Fruit fly (Drosophila melanogaster) whole organism, embryonic: ENCODE measurements around the gene CG11891.

Experiments
- Aef1 ChIP-seq: fragments of 200-800 bp; sonication (Bioruptor generic); IDR thresholded peaks from 3 replicates; pipeline ENCODE4 v1.3.6; 2022; ENCODE audit warnings: missing biosample characterization, missing genetic modification characterization
- Atf6 ChIP-seq: fragments of 200-800 bp; sonication (Bioruptor generic); IDR thresholded peaks from 2 replicates; pipeline ENCODE4 v1.3.6; 2022; ENCODE audit warnings: missing biosample characterization, missing genetic modification characterization
- C15 ChIP-seq: fragments of 200-800 bp; sonication (Bioruptor generic); IDR thresholded peaks from 3 replicates; pipeline ENCODE4 v1.3.6; 2022; ENCODE audit warnings: missing biosample characterization, missing genetic modification characterization
- CG11093 ChIP-seq: fragments of 200-800 bp; sonication (Bioruptor generic); IDR thresholded peaks from 3 replicates; pipeline ENCODE4 v1.3.6; 2022; ENCODE audit warnings: missing biosample characterization, missing genetic modification characterization
- CG12942 ChIP-seq: fragments of 200-800 bp; sonication (Bioruptor generic); optimal IDR thresholded peaks from 3 replicates; lab custom pipeline; 2016; ENCODE audit warnings: missing biosample characterization, missing genetic modification characterization
- CG13894 ChIP-seq: fragments of 200-800 bp; sonication (Bioruptor generic); optimal IDR thresholded peaks from 3 replicates; lab custom pipeline; 2018; ENCODE audit warnings: missing biosample characterization, mild to moderate bottlenecking, missing genetic modification characterization, moderate library complexity
- CG14965 ChIP-seq: fragments of 200-800 bp; sonication (Bioruptor generic); optimal IDR thresholded peaks from 2 replicates; lab custom pipeline; 2016; ENCODE audit warnings: missing biosample characterization, missing genetic modification characterization, borderline replicate concordance
- CG1602 ChIP-seq: fragments of 200-800 bp; sonication (Bioruptor generic); optimal IDR thresholded peaks from 3 replicates; lab custom pipeline; 2016; ENCODE audit warnings: missing biosample characterization, missing genetic modification characterization
- CG18476 ChIP-seq: fragments of 200-800 bp; sonication (Bioruptor generic); optimal IDR thresholded peaks from 2 replicates; lab custom pipeline; 2016; ENCODE audit warnings: missing biosample characterization, mild to moderate bottlenecking, missing genetic modification characterization
- CG2202 ChIP-seq: fragments of 200-800 bp; sonication (Bioruptor generic); optimal IDR thresholded peaks from 2 replicates; lab custom pipeline; 2018; ENCODE audit warnings: missing biosample characterization, mild to moderate bottlenecking, missing genetic modification characterization
- CG2889 ChIP-seq: fragments of 200-800 bp; sonication (Bioruptor generic); IDR thresholded peaks from 3 replicates; pipeline ENCODE4 v1.3.6; 2022; ENCODE audit warnings: missing biosample characterization, missing genetic modification characterization
- CG31365 ChIP-seq: fragments of 200-800 bp; sonication (Bioruptor generic); optimal IDR thresholded peaks from 2 replicates; lab custom pipeline; 2018; ENCODE audit warnings: missing biosample characterization, mild to moderate bottlenecking, missing genetic modification characterization
- CG31441 ChIP-seq: fragments of 200-800 bp; sonication (Bioruptor generic); IDR thresholded peaks from 2 replicates; pipeline ENCODE4 v1.3.6; 2022; ENCODE audit warnings: missing biosample characterization, missing genetic modification characterization
- CG3407 ChIP-seq: fragments of 200-800 bp; sonication (Bioruptor generic); optimal IDR thresholded peaks from 2 replicates; lab custom pipeline; 2018; ENCODE audit warnings: missing biosample characterization, mild to moderate bottlenecking, missing genetic modification characterization
- CG42726 ChIP-seq: fragments of 200-800 bp; sonication (Bioruptor generic); IDR thresholded peaks from 2 replicates; pipeline ENCODE4 v1.3.6; 2022; ENCODE audit warnings: missing biosample characterization, missing genetic modification characterization; ENCODE audit not compliant: partially characterized antibody
- CG4282 ChIP-seq: fragments of 200-800 bp; sonication (Bioruptor generic); optimal IDR thresholded peaks from 2 replicates; lab custom pipeline; 2016; ENCODE audit warnings: missing biosample characterization, missing genetic modification characterization
- CG4730 ChIP-seq: fragments of 200-800 bp; sonication (Bioruptor generic); IDR thresholded peaks from 2 replicates; pipeline ENCODE4 v1.3.6; 2022; ENCODE audit warnings: missing biosample characterization, missing genetic modification characterization
- CG7963 ChIP-seq: fragments of 200-800 bp; sonication (Bioruptor generic); IDR thresholded peaks from 3 replicates; pipeline ENCODE4 v1.3.6; 2022; ENCODE audit warnings: missing biosample characterization, missing genetic modification characterization; ENCODE audit not compliant: partially characterized antibody
- CG7987 ChIP-seq: fragments of 200-800 bp; sonication (Bioruptor generic); optimal IDR thresholded peaks from 2 replicates; lab custom pipeline; 2018; ENCODE audit warnings: missing biosample characterization, mild to moderate bottlenecking, missing genetic modification characterization, moderate library complexity
- CG8089 ChIP-seq: fragments of 200-800 bp; sonication (Bioruptor generic); optimal IDR thresholded peaks from 3 replicates; lab custom pipeline; 2016; ENCODE audit warnings: missing biosample characterization, missing genetic modification characterization
- CG8478 ChIP-seq: fragments of >200 bp; optimal IDR thresholded peaks from 2 replicates; lab custom pipeline; 2018
- CG9215 ChIP-seq: fragments of 200-800 bp; sonication (Bioruptor generic); IDR thresholded peaks from 2 replicates; pipeline ENCODE4 v1.3.6; 2022; ENCODE audit warnings: missing biosample characterization, missing genetic modification characterization
- Dbx ChIP-seq: fragments of 200-800 bp; sonication (Bioruptor generic); IDR thresholded peaks from 3 replicates; pipeline ENCODE4 v1.3.6; 2022; ENCODE audit warnings: missing biosample characterization, missing genetic modification characterization
- E2f1 ChIP-seq: fragments of 200-800 bp; sonication (Bioruptor generic); IDR thresholded peaks from 2 replicates; pipeline ENCODE4 v1.3.6; 2022; ENCODE audit warnings: missing biosample characterization, missing genetic modification characterization
- Ets65A ChIP-seq: fragments of 200-800 bp; sonication (Bioruptor generic); peaks from one replicate; lab custom pipeline; 2016; ENCODE audit warnings: missing biosample characterization, missing genetic modification characterization
- HLH54F ChIP-seq: fragments of 200-800 bp; sonication (Bioruptor generic); optimal IDR thresholded peaks from 3 replicates; lab custom pipeline; 2016; ENCODE audit warnings: missing biosample characterization, missing genetic modification characterization
- HLHmδ ChIP-seq: fragments of 200-800 bp; sonication (Bioruptor generic); optimal IDR thresholded peaks from 2 replicates; lab custom pipeline; 2018; ENCODE audit warnings: missing biosample characterization, mild to moderate bottlenecking, missing genetic modification characterization, moderate library complexity
- Hr3 ChIP-seq: fragments of 200-800 bp; sonication (Bioruptor generic); optimal IDR thresholded peaks from 3 replicates; lab custom pipeline; 2016; ENCODE audit warnings: missing biosample characterization, missing genetic modification characterization
- MESR4 ChIP-seq: fragments of 200-800 bp; sonication (Bioruptor generic); optimal IDR thresholded peaks from 2 replicates; lab custom pipeline; 2018; ENCODE audit warnings: missing biosample characterization, mild to moderate bottlenecking, missing genetic modification characterization, moderate library complexity
- Myb ChIP-seq: fragments of 200-800 bp; sonication (Bioruptor generic); optimal IDR thresholded peaks from 2 replicates; lab custom pipeline; 2016; ENCODE audit warnings: missing biosample characterization, missing genetic modification characterization
- NFAT ChIP-seq: fragments of 200-800 bp; sonication (Bioruptor generic); IDR thresholded peaks from 2 replicates; pipeline ENCODE4 v1.3.6; 2022; ENCODE audit warnings: missing biosample characterization, missing genetic modification characterization
- TFAM ChIP-seq: fragments of 200-800 bp; sonication (Bioruptor generic); optimal IDR thresholded peaks from 2 replicates; lab custom pipeline; 2017; ENCODE audit warnings: missing biosample characterization, missing genetic modification characterization, inconsistent platforms
- Taf1 ChIP-seq: fragments of 200-800 bp; sonication (Bioruptor generic); IDR thresholded peaks from 2 replicates; pipeline ENCODE4 v1.3.6; 2022; ENCODE audit warnings: missing biosample characterization, missing genetic modification characterization
- ato ChIP-seq: fragments of 200-800 bp; sonication (Bioruptor generic); IDR thresholded peaks from 2 replicates; pipeline ENCODE4 v1.3.6; 2022; ENCODE audit warnings: missing biosample characterization, missing genetic modification characterization; ENCODE audit not compliant: partially characterized antibody
- croc ChIP-seq: fragments of 200-800 bp; sonication (Bioruptor generic); conservative IDR thresholded peaks from 3 replicates; pipeline ENCODE4 v1.3.6; 2022; ENCODE audit warnings: missing biosample characterization, missing genetic modification characterization
- crol ChIP-seq: fragments of 200-800 bp; sonication (Bioruptor generic); IDR thresholded peaks from 2 replicates; pipeline ENCODE4 v1.3.6; 2022; ENCODE audit warnings: missing biosample characterization, missing genetic modification characterization
- dimm ChIP-seq: fragments of 200-800 bp; sonication (Bioruptor generic); IDR thresholded peaks from 2 replicates; pipeline ENCODE4 v1.3.6; 2022; ENCODE audit warnings: missing biosample characterization, missing genetic modification characterization
- disco-r ChIP-seq: fragments of 200-800 bp; sonication (Bioruptor generic); optimal IDR thresholded peaks from 2 replicates; lab custom pipeline; 2016; ENCODE audit warnings: missing biosample characterization, missing genetic modification characterization
- emc ChIP-seq: fragments of 200-800 bp; sonication (Bioruptor generic); optimal IDR thresholded peaks from 2 replicates; lab custom pipeline; 2016; ENCODE audit warnings: missing biosample characterization, missing genetic modification characterization
- gfzf ChIP-seq: fragments of 200-800 bp; sonication (Bioruptor generic); optimal IDR thresholded peaks from 2 replicates; lab custom pipeline; 2016; ENCODE audit warnings: missing biosample characterization, mild to moderate bottlenecking, missing genetic modification characterization, moderate library complexity
- grau ChIP-seq: fragments of 200-800 bp; optimal IDR thresholded peaks from 3 replicates; lab custom pipeline; 2019; ENCODE audit warnings: missing biosample characterization, mild to moderate bottlenecking, missing genetic modification characterization, moderate library complexity
- hth ChIP-seq: fragments of >200 bp; optimal IDR thresholded peaks from 2 replicates; lab custom pipeline; 2017; ENCODE audit warnings: inconsistent platforms
- ind ChIP-seq: fragments of 200-800 bp; sonication (Bioruptor generic); optimal IDR thresholded peaks from 3 replicates; lab custom pipeline; 2016; ENCODE audit warnings: missing biosample characterization, missing genetic modification characterization
- inv ChIP-seq: fragments of 200-800 bp; sonication (Bioruptor generic); IDR thresholded peaks from 2 replicates; pipeline ENCODE4 v1.3.6; 2022; ENCODE audit warnings: missing biosample characterization, missing genetic modification characterization; ENCODE audit not compliant: partially characterized antibody
- odd ChIP-seq: fragments of 200-800 bp; sonication (Bioruptor generic); optimal IDR thresholded peaks from 2 replicates; lab custom pipeline; 2017; ENCODE audit warnings: missing biosample characterization, mild to moderate bottlenecking, missing genetic modification characterization
- p53 ChIP-seq: fragments of 200-800 bp; sonication (Bioruptor generic); optimal IDR thresholded peaks from 2 replicates; lab custom pipeline; 2016; ENCODE audit warnings: missing biosample characterization, missing genetic modification characterization
- pan ChIP-seq, 4 experiments: fragments of >200 bp in 3 of 4; fragments of 200-800 bp in 1 of 4; sonication (Bioruptor generic) in 1 of 4; optimal IDR thresholded peaks in 3 of 4; IDR thresholded peaks in 1 of 4; 2 replicates each; pipeline versions ENCODE4 v1.3.6 to Lab custom; 2017 to 2022; ENCODE audit warnings: missing biosample characterization in 2 of 4, missing genetic modification characterization in 2 of 4, mixed read lengths in 1 of 4
- pnt ChIP-seq: fragments of 200-800 bp; sonication (Bioruptor generic); optimal IDR thresholded peaks from 3 replicates; lab custom pipeline; 2016; ENCODE audit warnings: missing biosample characterization, missing genetic modification characterization
- scrt ChIP-seq: fragments of 200-800 bp; sonication (Bioruptor generic); optimal IDR thresholded peaks from 2 replicates; lab custom pipeline; 2018; ENCODE audit warnings: missing biosample characterization, mild to moderate bottlenecking, missing genetic modification characterization, moderate library complexity
- wdn ChIP-seq: fragments of 200-800 bp; sonication (Bioruptor generic); IDR thresholded peaks from 2 replicates; pipeline ENCODE4 v1.3.6; 2022; ENCODE audit warnings: missing biosample characterization, missing genetic modification characterization
- yki ChIP-seq: fragments of >200 bp; optimal IDR thresholded peaks from 3 replicates; lab custom pipeline; 2018

The CG11891 gene

DNA sequence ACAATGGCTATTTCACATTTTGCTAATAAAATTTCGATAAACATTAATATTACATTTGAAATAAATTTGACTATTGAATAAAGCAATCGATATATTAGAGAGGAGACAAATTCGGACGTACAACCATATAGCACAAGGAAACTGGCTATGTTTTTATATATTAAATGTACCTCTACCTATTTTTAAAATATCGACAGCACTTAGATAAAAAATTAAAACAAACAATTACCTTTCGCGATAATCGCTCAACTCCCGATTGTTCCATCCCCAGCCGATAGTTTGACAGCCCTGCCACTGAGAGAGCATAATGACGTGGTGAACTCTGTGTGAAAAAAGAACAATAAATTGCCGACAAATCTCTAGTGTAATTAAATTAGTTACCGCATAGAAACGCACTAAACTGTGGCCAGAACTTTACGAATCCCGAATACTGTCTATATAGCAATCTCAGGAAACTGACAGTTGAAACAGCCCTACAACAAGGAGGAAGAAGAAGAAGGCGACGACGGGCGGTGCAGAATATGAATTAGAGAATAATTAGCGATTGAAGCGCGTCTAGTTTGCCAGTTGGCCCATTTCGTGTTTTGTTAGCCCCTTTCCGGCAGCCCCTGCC is 11.3 kb upstream of the CG11891 start, which contains the start of gene CG11857 (continued):
- TF ChIP-seq Atf6 (GFP tag; lab: Robert Waterston, UW) (peak; percentile 98), Aef1 (peak; percentile 99), wdn (GFP tag; lab: Robert Waterston, UW) (peak; percentile 97), CG12942 (peak; percentile 98), CG7963 (GFP tag; lab: Robert Waterston, UW) (peak; percentile 99), yki (lab: Kevin White, UChicago) (no peak), emc (peak; percentile 94), ato (GFP tag; lab: Robert Waterston, UW) (peak; percentile 96), CG4282 (GFP tag; lab: Kevin White, UChicago) (peak; percentile 96), Myb (peak; percentile 89), Hr3 (GFP tag; lab: Kevin White, UChicago) (peak; percentile 99), scrt (GFP tag; lab: Kevin White, UChicago) (peak; percentile 87), MESR4 (GFP tag; lab: Kevin White, UChicago) (peak; percentile 91), odd (GFP tag; lab: Kevin White, UChicago) (peak; percentile 89), HLH54F (peak; percentile 98), CG8478 (lab: Kevin White, UChicago) (no peak), CG2889 (GFP tag; lab: Robert Waterston, UW) (peak; percentile 99), CG7987 (peak; percentile 95), CG14965 (GFP tag; lab: Kevin White, UChicago) (peak; percentile 55), CG31441 (GFP tag; lab: Robert Waterston, UW) (peak; percentile 96), CG13894 (tag; lab: Kevin White, UChicago) (peak; percentile 97), Taf1 (peak; percentile 97), CG2202 (peak; percentile 95), NFAT (GFP tag; lab: Robert Waterston, UW) (peak; percentile 99), HLHmδ (GFP tag; lab: Kevin White, UChicago) (peak; percentile 12), croc (GFP tag; lab: Robert Waterston, UW) (peak; percentile 98), C15 (GFP tag; lab: Robert Waterston, UW) (peak; percentile 98), CG11093 (GFP tag; lab: Robert Waterston, UW) (peak; percentile 99), CG4730 (GFP tag; lab: Robert Waterston, UW) (peak; percentile 99), disco-r (GFP tag; lab: Kevin White, UChicago) (peak; percentile 93), dimm (GFP tag; lab: Robert Waterston, UW) (peak; percentile 97), Ets65A (GFP tag; lab: Kevin White, UChicago) (peak; percentile 100), CG9215 (GFP tag; lab: Robert Waterston, UW) (peak; percentile 99), hth (no peak), CG42726 (GFP tag; lab: Robert Waterston, UW) (peak; percentile 98), p53 (GFP tag; lab: Kevin White, UChicago) (peak; percentile 93), pnt (GFP tag; lab: Kevin White, UChicago) (peak; percentile 97), ind (peak; percentile 99), inv (peak; percentile 100), TFAM (GFP tag; lab: Kevin White, UChicago) (peak; percentile 73), crol (GFP tag; lab: Robert Waterston, UW) (peak; percentile 80), CG8089 (GFP tag; lab: Kevin White, UChicago) (peak; percentile 97), grau (tag; lab: Kevin White, UChicago) (peak; percentile 97), CG31365 (peak; percentile 83), E2f1 (GFP tag; lab: Robert Waterston, UW) (peak; percentile 99), CG18476 (GFP tag; lab: Kevin White, UChicago) (peak; percentile 97), pan (optimal IDR thresholded peaks at IDR 0.05; lab: Kevin White, UChicago) (no peak), pan (GFP tag; optimal IDR thresholded peaks at IDR 0.05 in 1 of 2, IDR thresholded peaks at IDR 0.05 in 1 of 2) (peak in 1 of 2 experiments; percentile 99), CG1602 (GFP tag; lab: Kevin White, UChicago) (peak; percentile 99), Dbx (peak; percentile 99), CG3407 (GFP tag; lab: Kevin White, UChicago) (peak; percentile 94), gfzf (GFP tag; lab: Kevin White, UChicago) (peak; percentile 44)
